Worm (Caenorhabditis elegans) whole organism, early embryonic: Measurements from ENCODE around the gene fbxa-158.
"Not testable (repeated sequence)": the region's sequence is repeated elsewhere in the genome, so short reads cannot be mapped to it uniquely, and the experiment has no call there.

Experiments used
- ama-1 ChIP-seq: fragments of 150-350 bp; optimal IDR thresholded peaks from 2 replicates; lab custom pipeline; 2014
- ceh-36 ChIP-seq: sonication (generic microtip); optimal IDR thresholded peaks from 2 replicates; lab custom pipeline; 2016; ENCODE audit warnings: missing genetic modification characterization, inconsistent platforms, missing compliant biosample characterization
- hmg-4 ChIP-seq: fragments of 200-800 bp; sonication (Bioruptor generic); optimal IDR thresholded peaks from 2 replicates; lab custom pipeline; 2018; ENCODE audit warnings: mild to moderate bottlenecking, missing genetic modification characterization, missing compliant biosample characterization
- pes-1 ChIP-seq: fragments of 200-800 bp; sonication (Bioruptor generic); IDR thresholded peaks from 2 replicates; pipeline ENCODE4 v1.3.6; 2022; ENCODE audit warnings: missing genetic modification reagents, missing genetic modification characterization, missing compliant biosample characterization
- tra-4 ChIP-seq: sonication (generic microtip); optimal IDR thresholded peaks from 2 replicates; lab custom pipeline; 2017; ENCODE audit warnings: missing genetic modification characterization, missing compliant biosample characterization

ce11 chrII:1636392-1636791 lies 15.3 kb upstream of the fbxa-158 start, which contains the start of gene srg-20:
- TF ChIP-seq pes-1; ceh-36 (tag; lab: Kevin White, UChicago); ama-1 (lab: Kevin White, UChicago); tra-4 (tag; lab: Kevin White, UChicago); hmg-4 (GFP tag; lab: Kevin White, UChicago): not testable (repeated sequence)
